Fruit fly (Drosophila melanogaster): ENCODE measurements around the gene CG6865.

Gene CG6865

dm6 chr3L:18898770-18899278, 35.4 kb downstream of the CG6865 start, which contains the start of gene RpL26 (continued):
- TF ChIP-seq wdn (GFP tag; IDR thresholded peaks at IDR 0.05) = no peak
- no peak for TF ChIP-seq CG10565 (GFP tag; optimal IDR thresholded peaks at IDR 0.05)
- TF ChIP-seq dan (GFP tag; IDR thresholded peaks at IDR 0.05) = no peak
- TF ChIP-seq fd3F (GFP tag; optimal IDR thresholded peaks at IDR 0.05) = peak; percentile 66
- no peak for TF ChIP-seq Doc2 (GFP tag; IDR thresholded peaks at IDR 0.05)
- peak; percentile 64 for TF ChIP-seq Ssrp (tag; optimal IDR thresholded peaks at IDR 0.05)
- TF ChIP-seq nau (GFP tag; optimal IDR thresholded peaks at IDR 0.05) = peak; percentile 42
- TF ChIP-seq Dfd (GFP tag; optimal IDR thresholded peaks at IDR 0.05) = no peak
- TF ChIP-seq Hsf (GFP tag; optimal IDR thresholded peaks at IDR 0.05) = peak; percentile 89
- TF ChIP-seq CrebB (tag; optimal IDR thresholded peaks at IDR 0.05) = peak; percentile 61
- TF ChIP-seq pzg (GFP tag; optimal IDR thresholded peaks at IDR 0.05) = peak; percentile 82
- TF ChIP-seq CG18764 (GFP tag; optimal IDR thresholded peaks at IDR 0.05) = peak; percentile 25
- peak; percentile 62 for TF ChIP-seq CG12104 (GFP tag; optimal IDR thresholded peaks at IDR 0.05)
- peak; percentile 76 for TF ChIP-seq CG7357 (GFP tag; IDR thresholded peaks at IDR 0.05)
- peak; percentile 14 for TF ChIP-seq ab (GFP tag; optimal IDR thresholded peaks at IDR 0.05)
- peak; percentile 59 for TF ChIP-seq Xrp1 (GFP tag; IDR thresholded peaks at IDR 0.05)
- peak; percentile 53 for TF ChIP-seq Hmx (GFP tag; optimal IDR thresholded peaks at IDR 0.05)
- peak; percentile 81 for TF ChIP-seq CG8089 (GFP tag; optimal IDR thresholded peaks at IDR 0.05)
- peak; percentile 79 for TF ChIP-seq Chrac-16 (GFP tag; optimal IDR thresholded peaks at IDR 0.05)
- no peak for TF ChIP-seq CG1832 (GFP tag; optimal IDR thresholded peaks at IDR 0.05)
- peak; percentile 46 for TF ChIP-seq CG10979 (tag; optimal IDR thresholded peaks at IDR 0.05)
- TF ChIP-seq Hr39 (optimal IDR thresholded peaks at IDR 0.05) = no peak
- 0 out of 2 replicates have a peak, but pooled peaks have one; percentile 12 for TF ChIP-seq Nf-YA (GFP tag; IDR thresholded peaks at IDR 0.05)
- TF ChIP-seq CG4707 (GFP tag; optimal IDR thresholded peaks at IDR 0.05) = no peak
- TF ChIP-seq CG5180 (GFP tag; optimal IDR thresholded peaks at IDR 0.05) = no peak
- TF ChIP-seq chinmo (GFP tag; IDR thresholded peaks at IDR 0.05; ENCODE audit: partially characterized antibody) = peak; percentile 89
- peak; percentile 36 for TF ChIP-seq psq (GFP tag; optimal IDR thresholded peaks at IDR 0.05)
- TF ChIP-seq CG6854 (GFP tag; optimal IDR thresholded peaks at IDR 0.05) = peak; percentile 25
- TF ChIP-seq zfh1 (GFP tag; IDR thresholded peaks at IDR 0.05) = no peak; the same call in 2 of the 3 replicates
- peak; percentile 96 for TF ChIP-seq Myb (GFP tag; optimal IDR thresholded peaks at IDR 0.05)
- TF ChIP-seq tup (GFP tag; optimal IDR thresholded peaks at IDR 0.05) = peak; percentile 17
- peak; percentile 67; the same call in 1 of the 2 replicates for TF ChIP-seq CG8765 (GFP tag; IDR thresholded peaks at IDR 0.05)
- peak; percentile 77 for TF ChIP-seq CG9437 (GFP tag; optimal IDR thresholded peaks at IDR 0.05)
- peak; percentile 51 for TF ChIP-seq unpg (GFP tag; optimal IDR thresholded peaks at IDR 0.05)
- TF ChIP-seq salm (tag; optimal IDR thresholded peaks at IDR 0.05) = no peak
- no peak for TF ChIP-seq dmrt99B (tag; optimal IDR thresholded peaks at IDR 0.05)
- peak; percentile 72 for TF ChIP-seq Bteb2 (GFP tag; optimal IDR thresholded peaks at IDR 0.05)
- peak; percentile 77 for TF ChIP-seq gro (GFP tag; optimal IDR thresholded peaks at IDR 0.05)
- TF ChIP-seq Bdp1 (GFP tag; optimal IDR thresholded peaks at IDR 0.05) = peak; percentile 74
- TF ChIP-seq Dad (GFP tag; optimal IDR thresholded peaks at IDR 0.05) = peak; percentile 72
- 0 out of 3 replicates have a peak, but pooled peaks have one; percentile 57 for TF ChIP-seq ken (GFP tag; IDR thresholded peaks at IDR 0.05)
- TF ChIP-seq Abd-B (GFP tag; optimal IDR thresholded peaks at IDR 0.05) = peak; percentile 61
- no peak for TF ChIP-seq so (GFP tag; IDR thresholded peaks at IDR 0.05)
- peak; percentile 56 for TF ChIP-seq Nf-YB (GFP tag; optimal IDR thresholded peaks at IDR 0.05)
- TF ChIP-seq CG13123 (GFP tag; optimal IDR thresholded peaks at IDR 0.05) = peak; percentile 64
- peak; percentile 84 for TF ChIP-seq CG2116 (GFP tag; optimal IDR thresholded peaks at IDR 0.05)
- peak; percentile 9 for TF ChIP-seq D19A (tag; optimal IDR thresholded peaks at IDR 0.05)
- TF ChIP-seq CG12219 (GFP tag; optimal IDR thresholded peaks at IDR 0.05) = no peak
- TF ChIP-seq Mes4 (GFP tag; optimal IDR thresholded peaks at IDR 0.05) = peak; percentile 96
- peak; percentile 56 for TF ChIP-seq CG17186 (GFP tag; optimal IDR thresholded peaks at IDR 0.05)
- peak; percentile 92 for TF ChIP-seq Lhr (GFP tag; optimal IDR thresholded peaks at IDR 0.05)
